Worm (Caenorhabditis elegans) whole organism, L1 larva: ENCODE measurements around the gene rars-1.

Source experiments
- C04F5.9 ChIP-seq: sonication (generic microtip); optimal IDR thresholded peaks from 2 replicates; lab custom pipeline; 2016; ENCODE audit warnings: missing genetic modification characterization, missing compliant biosample characterization
- F16B12.6 ChIP-seq: fragments of 150-350 bp; optimal IDR thresholded peaks from 2 replicates; lab custom pipeline; 2014; ENCODE audit warnings: missing biosample characterization, missing genetic modification characterization
- Y116A8C.19 ChIP-seq: sonication (generic microtip); optimal IDR thresholded peaks from 2 replicates; lab custom pipeline; 2016; ENCODE audit warnings: missing compliant biosample characterization, missing genetic modification characterization, borderline replicate concordance
- blmp-1 ChIP-seq: fragments of 150-350 bp; optimal IDR thresholded peaks from 2 replicates; lab custom pipeline; 2014; ENCODE audit warnings: missing biosample characterization, missing genetic modification characterization
- ceh-8 ChIP-seq: fragments of 200-800 bp; sonication (Bioruptor generic); optimal IDR thresholded peaks from 2 replicates; lab custom pipeline; 2018; ENCODE audit warnings: mild to moderate bottlenecking, missing genetic modification characterization, moderate library complexity, missing compliant biosample characterization
- ceh-88 ChIP-seq: fragments of 200-800 bp; sonication (Bioruptor generic); IDR thresholded peaks from 2 replicates; pipeline ENCODE4 v1.3.6; 2022; ENCODE audit warnings: missing genetic modification characterization, missing compliant biosample characterization
- ceh-90 ChIP-seq: sonication (generic microtip); optimal IDR thresholded peaks from 2 replicates; lab custom pipeline; 2016; ENCODE audit warnings: missing genetic modification characterization, missing compliant biosample characterization
- ces-1 ChIP-seq: fragments of 150-350 bp; optimal IDR thresholded peaks from 2 replicates; lab custom pipeline; 2014; ENCODE audit warnings: missing biosample characterization, missing genetic modification reagents, missing genetic modification characterization
- dpl-1 ChIP-seq, 3 experiments: fragments of 150-350 bp in 2 of 3; sonication (generic microtip) in 1 of 3; optimal IDR thresholded peaks; 2 replicates each; lab custom pipeline; 2014 to 2017; ENCODE audit warnings: missing biosample characterization in 3 of 3, missing genetic modification characterization in 3 of 3, missing genetic modification reagents in 3 of 3
- dsc-1 ChIP-seq: sonication (generic microtip); optimal IDR thresholded peaks from 2 replicates; lab custom pipeline; 2016; ENCODE audit warnings: mild to moderate bottlenecking, missing genetic modification characterization, missing compliant biosample characterization
- efl-1 ChIP-seq, 4 experiments: fragments of 150-350 bp; optimal IDR thresholded peaks in 3 of 4; peaks in 1 of 4; 1 replicate in 1 of 4; 2 replicates in 3 of 4; lab custom pipeline; 2014; ENCODE audit warnings: missing biosample characterization in 2 of 4, missing genetic modification characterization in 2 of 4, missing genetic modification reagents in 2 of 4
- efl-3 ChIP-seq: fragments of 200-800 bp; sonication (Bioruptor generic); optimal IDR thresholded peaks from 2 replicates; lab custom pipeline; 2018; ENCODE audit warnings: mild to moderate bottlenecking, missing genetic modification characterization, missing compliant biosample characterization
- egl-13 ChIP-seq: sonication (generic microtip); optimal IDR thresholded peaks from 2 replicates; lab custom pipeline; 2016; ENCODE audit warnings: missing genotype, missing genetic modification reagents, missing genetic modification characterization, missing compliant biosample characterization
- elt-3 ChIP-seq, 6 experiments: fragments of 150-350 bp in 1 of 6; sonication (generic microtip); optimal IDR thresholded peaks; 2 replicates each; lab custom pipeline; 2017 to 2018; ENCODE audit warnings: missing biosample characterization in 6 of 6, missing genetic modification characterization in 6 of 6, inconsistent platforms in 1 of 6
- fkh-8 ChIP-seq: sonication (generic microtip); optimal IDR thresholded peaks from 2 replicates; lab custom pipeline; 2016; ENCODE audit warnings: mild to moderate bottlenecking, missing genetic modification characterization, missing compliant biosample characterization
- fos-1 ChIP-seq: fragments of 150-350 bp; optimal IDR thresholded peaks from 2 replicates; lab custom pipeline; 2014; ENCODE audit warnings: missing biosample characterization, missing genetic modification characterization
- grh-1 ChIP-seq: fragments of 200-800 bp; sonication (Bioruptor generic); IDR thresholded peaks from 2 replicates; pipeline ENCODE4 v1.3.6; 2022; ENCODE audit warnings: missing genetic modification reagents, missing genetic modification characterization, missing compliant biosample characterization
- hlh-17 ChIP-seq: fragments of 200-800 bp; sonication (Bioruptor generic); optimal IDR thresholded peaks from 2 replicates; lab custom pipeline; 2018; ENCODE audit warnings: missing genetic modification characterization, mild to moderate bottlenecking, missing compliant biosample characterization, moderate library complexity, borderline replicate concordance
- hpl-2 ChIP-seq: fragments of 150-350 bp; optimal IDR thresholded peaks from 2 replicates; lab custom pipeline; 2014; ENCODE audit warnings: missing biosample characterization, missing genetic modification reagents, missing genetic modification characterization
- jun-1 ChIP-seq: fragments of 150-350 bp; optimal IDR thresholded peaks from 2 replicates; lab custom pipeline; 2014; ENCODE audit warnings: missing biosample characterization, missing genetic modification reagents, missing genetic modification characterization
- lin-14 ChIP-seq: fragments of 200-800 bp; sonication (Bioruptor generic); optimal IDR thresholded peaks from 2 replicates; lab custom pipeline; 2018; ENCODE audit warnings: mild to moderate bottlenecking, missing genetic modification characterization, moderate library complexity, missing compliant biosample characterization
- lin-35 ChIP-seq, 2 experiments: fragments of 150-350 bp; optimal IDR thresholded peaks; 2 replicates each; lab custom pipeline; 2014; ENCODE audit warnings: missing biosample characterization in 2 of 2, missing genetic modification characterization in 2 of 2, missing genetic modification reagents in 2 of 2
- lin-39 ChIP-seq: fragments of 150-350 bp; optimal IDR thresholded peaks from 2 replicates; lab custom pipeline; 2014; ENCODE audit warnings: missing biosample characterization, missing genetic modification reagents, missing genetic modification characterization
- lsy-2 ChIP-seq, 2 experiments: fragments of 150-350 bp; optimal IDR thresholded peaks; 2 replicates each; lab custom pipeline; 2014; ENCODE audit warnings: missing biosample characterization in 2 of 2, missing genetic modification characterization in 2 of 2
- mdl-1 ChIP-seq, 2 experiments: fragments of 150-350 bp; optimal IDR thresholded peaks; 2 replicates each; lab custom pipeline; 2014 to 2017; ENCODE audit warnings: missing biosample characterization in 2 of 2, missing genetic modification characterization in 2 of 2, inconsistent platforms in 1 of 2
- nhr-11 ChIP-seq: fragments of 150-350 bp; optimal IDR thresholded peaks from 2 replicates; lab custom pipeline; 2014; ENCODE audit warnings: missing biosample characterization, missing genetic modification characterization
- nhr-19 ChIP-seq: fragments of 200-800 bp; sonication (Bioruptor generic); conservative IDR thresholded peaks from 2 replicates; pipeline ENCODE4 v1.3.6; 2022; ENCODE audit warnings: missing genetic modification characterization, missing compliant biosample characterization
- nhr-20 ChIP-seq: sonication (generic microtip); optimal IDR thresholded peaks from 2 replicates; lab custom pipeline; 2016; ENCODE audit warnings: mild to moderate bottlenecking, missing genetic modification characterization, missing compliant biosample characterization
- nhr-28 ChIP-seq: fragments of 150-350 bp; optimal IDR thresholded peaks from 2 replicates; lab custom pipeline; 2014; ENCODE audit warnings: missing biosample characterization, missing genetic modification characterization
- nhr-47 ChIP-seq: sonication (generic microtip); optimal IDR thresholded peaks from 2 replicates; lab custom pipeline; 2016; ENCODE audit warnings: mild to moderate bottlenecking, missing genetic modification characterization, moderate library complexity, missing compliant biosample characterization
- nhr-71 ChIP-seq: sonication (generic microtip); optimal IDR thresholded peaks from 2 replicates; lab custom pipeline; 2016; ENCODE audit warnings: mild to moderate bottlenecking, missing genetic modification characterization, moderate library complexity, missing compliant biosample characterization
- nhr-77 ChIP-seq: fragments of 150-350 bp; optimal IDR thresholded peaks from 2 replicates; lab custom pipeline; 2014; ENCODE audit warnings: missing biosample characterization, missing genetic modification characterization
- nhr-90 ChIP-seq: sonication (generic microtip); optimal IDR thresholded peaks from 2 replicates; lab custom pipeline; 2016; ENCODE audit warnings: mild to moderate bottlenecking, missing genetic modification characterization, missing compliant biosample characterization; ENCODE audit not compliant: poor library complexity
- skn-1 ChIP-seq: fragments of 150-350 bp; optimal IDR thresholded peaks from 2 replicates; lab custom pipeline; 2014; ENCODE audit warnings: missing biosample characterization, missing genetic modification characterization
- snu-23 ChIP-seq: sonication (generic microtip); optimal IDR thresholded peaks from 2 replicates; lab custom pipeline; 2016; ENCODE audit warnings: missing genetic modification characterization, missing compliant biosample characterization
- sup-37 ChIP-seq: fragments of 200-800 bp; sonication (Bioruptor generic); optimal IDR thresholded peaks from 2 replicates; lab custom pipeline; 2018; ENCODE audit warnings: mild to moderate bottlenecking, missing genetic modification characterization, missing compliant biosample characterization
- swsn-7 ChIP-seq: sonication (generic microtip); optimal IDR thresholded peaks from 2 replicates; lab custom pipeline; 2016; ENCODE audit warnings: missing genetic modification characterization, missing compliant biosample characterization
- tbx-2 ChIP-seq: sonication (generic microtip); optimal IDR thresholded peaks from 2 replicates; lab custom pipeline; 2016; ENCODE audit warnings: missing genetic modification characterization, missing compliant biosample characterization
- unc-98 ChIP-seq: fragments of 200-800 bp; sonication (Bioruptor generic); IDR thresholded peaks from 2 replicates; pipeline ENCODE4 v1.3.6; 2022; ENCODE audit warnings: missing genetic modification characterization, missing compliant biosample characterization
- ztf-11 ChIP-seq, 2 experiments: sonication (generic microtip); optimal IDR thresholded peaks; 2 replicates each; lab custom pipeline; 2016 to 2017; ENCODE audit warnings: missing genetic modification characterization in 2 of 2, missing biosample characterization in 1 of 2, missing compliant biosample characterization in 1 of 2

Gene rars-1

ce11 chrIII:4924134-4924533, 7.2 kb upstream of the rars-1 start:
- TF ChIP-seq jun-1 (tag; lab: Kevin White, UChicago) (no peak), ceh-8 (GFP tag; lab: Kevin White, UChicago) (no peak), Y116A8C.19 (tag; lab: Kevin White, UChicago) (no peak), hpl-2 (GFP tag; lab: Kevin White, UChicago) (no peak), hlh-17 (GFP tag; lab: Kevin White, UChicago) (no peak), efl-3 (GFP tag; lab: Kevin White, UChicago) (no peak), blmp-1 (tag; lab: Kevin White, UChicago) (no peak), ceh-88 (GFP tag; lab: Robert Waterston, UW) (no peak), lin-39 (tag; lab: Kevin White, UChicago) (no peak), nhr-11 (tag; lab: Kevin White, UChicago) (no peak), nhr-28 (tag; lab: Kevin White, UChicago) (no peak), fos-1 (tag; lab: Kevin White, UChicago) (no peak), F16B12.6 (tag; lab: Kevin White, UChicago) (no peak), elt-3 (tag; optimal IDR thresholded peaks at IDR 0.05; lab: Kevin White, UChicago) (no peak), C04F5.9 (no peak), skn-1 (tag; lab: Kevin White, UChicago) (no peak), egl-13 (tag; lab: Kevin White, UChicago) (no peak)

DNA sequence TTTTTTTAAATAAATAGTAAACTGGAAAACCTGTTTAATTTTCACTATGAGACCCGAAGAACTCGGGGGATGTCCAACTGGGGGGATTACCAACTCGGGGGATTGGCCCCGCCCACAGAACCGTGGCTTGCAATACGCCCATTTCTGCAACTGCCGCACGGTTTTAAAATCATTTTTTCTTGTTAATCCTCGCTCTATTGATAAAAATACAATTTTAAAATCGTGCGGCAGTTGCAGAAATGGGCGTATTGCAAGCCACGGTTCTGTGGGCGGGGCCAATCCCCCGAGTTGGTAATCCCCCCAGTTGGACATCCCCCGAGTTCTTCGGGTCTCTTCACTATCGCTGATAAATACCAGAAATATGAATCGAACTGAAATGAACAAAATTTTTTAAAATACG, 5.0 kb upstream of the rars-1 start, which contains the start of gene mmab-1:
TSS of gene mmab-1 (minus strand) at position 95 of the 400 bp plus-strand sequence.
- peak; percentile 18 for TF ChIP-seq nhr-20
- peak; percentile 15 to 30 for TF ChIP-seq efl-1 (optimal IDR thresholded peaks at IDR 0.05; lab: Kevin White, UChicago)
- peak in 1 of 2 experiments; percentile 91 for TF ChIP-seq efl-1 (GFP tag; optimal IDR thresholded peaks at IDR 0.05 in 1 of 2; lab: Kevin White, UChicago)
- peak; percentile 57 for TF ChIP-seq nhr-47 (tag; lab: Kevin White, UChicago)
- peak in 1 of 3 experiments; percentile 11 for TF ChIP-seq dpl-1 (GFP tag; optimal IDR thresholded peaks at IDR 0.05; lab: Kevin White, UChicago)
- peak; percentile 59 for TF ChIP-seq nhr-71
- peak; percentile 51 for TF ChIP-seq grh-1 (GFP tag; lab: Robert Waterston, UW)
- TF ChIP-seq lin-35 (GFP tag; optimal IDR thresholded peaks at IDR 0.05; lab: Kevin White, UChicago): peak in 1 of 2 experiments; percentile 8
- peak; percentile 66 for TF ChIP-seq nhr-19 (GFP tag; lab: Robert Waterston, UW)
- TF ChIP-seq snu-23: peak; percentile 36
- TF ChIP-seq tbx-2 (tag; lab: Kevin White, UChicago): peak; percentile 4
- TF ChIP-seq dsc-1 (tag; lab: Kevin White, UChicago): peak; percentile 15
- TF ChIP-seq lsy-2 (tag; optimal IDR thresholded peaks at IDR 0.05; lab: Kevin White, UChicago): peak in 1 of 2 experiments; percentile 18
- peak; percentile 19 for TF ChIP-seq swsn-7 (tag; lab: Kevin White, UChicago)
- TF ChIP-seq nhr-90 (tag; lab: Kevin White, UChicago): peak; percentile 60
- TF ChIP-seq ceh-88 (GFP tag; lab: Robert Waterston, UW): peak; percentile 8; the same call in 1 of the 2 replicates
- TF ChIP-seq fkh-8: peak; percentile 36
- TF ChIP-seq, all 84 proteins: peak for 16; not testable (repeated sequence) for 68

DNA sequence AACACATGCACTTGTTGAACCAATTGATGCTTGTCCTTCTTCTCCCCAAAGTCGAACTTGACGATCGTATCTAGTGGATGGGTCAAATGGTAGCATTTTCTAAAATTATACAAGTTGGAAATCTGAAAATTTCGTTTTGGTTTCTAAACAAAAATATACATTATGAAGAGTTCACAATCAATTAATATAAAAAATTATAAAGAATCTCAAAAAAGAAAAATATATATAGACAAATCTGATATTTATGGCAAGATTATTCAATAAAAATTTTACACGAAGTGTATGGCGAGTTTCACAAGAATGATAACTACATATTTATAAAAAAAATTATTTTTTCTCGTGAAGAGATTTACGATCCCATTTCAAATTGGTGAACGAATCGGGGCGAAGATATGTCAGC, 3.2 kb upstream of the rars-1 start, which contains the start of gene ula-1:
TSS of gene ula-1 (minus strand) at position 101 of the 400 bp plus-strand sequence.
- TF ChIP-seq unc-98 (GFP tag; lab: Robert Waterston, UW): no peak
- TF ChIP-seq mdl-1 (tag; optimal IDR thresholded peaks at IDR 0.05; lab: Kevin White, UChicago): no peak

- TF ChIP-seq mdl-1 (tag; optimal IDR thresholded peaks at IDR 0.05; lab: Kevin White, UChicago) (no peak), ceh-90 (no peak), nhr-77 (tag; lab: Kevin White, UChicago) (no peak), ces-1 (GFP tag; lab: Kevin White, UChicago) (no peak), sup-37 (GFP tag; lab: Kevin White, UChicago) (no peak), efl-3 (GFP tag; lab: Kevin White, UChicago) (no peak), lin-14 (no peak), ceh-8 (GFP tag; lab: Kevin White, UChicago) (no peak), nhr-20 (no peak), lin-35 (GFP tag; optimal IDR thresholded peaks at IDR 0.05; lab: Kevin White, UChicago) (no peak), ztf-11 (tag; optimal IDR thresholded peaks at IDR 0.05; lab: Kevin White, UChicago) (no peak)
These were observed 1.9 kb upstream of the rars-1 start for ce11 chrIII:4918906-4919305.
